Fruit fly (Drosophila melanogaster) whole organism, embryonic: ENCODE data around the gene CG6414.

Experiments used
- C15 ChIP-seq: fragments of 200-800 bp; sonication (Bioruptor generic); IDR thresholded peaks from 3 replicates; pipeline ENCODE4 v1.3.6; 2022; ENCODE audit warnings: missing biosample characterization, missing genetic modification characterization
- CG10959 ChIP-seq: fragments of 200-800 bp; sonication (Bioruptor generic); IDR thresholded peaks from 2 replicates; pipeline ENCODE4 v1.3.6; 2022; ENCODE audit warnings: missing biosample characterization, missing genetic modification characterization
- CG10979 ChIP-seq: fragments of 200-800 bp; sonication (Bioruptor generic); optimal IDR thresholded peaks from 2 replicates; lab custom pipeline; 2018; ENCODE audit warnings: missing biosample characterization, mild to moderate bottlenecking, missing genetic modification characterization, moderate library complexity
- CG11456 ChIP-seq: fragments of 200-800 bp; sonication (Bioruptor generic); IDR thresholded peaks from 3 replicates; pipeline ENCODE4 v1.3.6; 2022; ENCODE audit warnings: missing biosample characterization, missing genetic modification characterization
- CG11696 ChIP-seq: fragments of 200-800 bp; sonication (Bioruptor generic); IDR thresholded peaks from 2 replicates; pipeline ENCODE4 v1.3.6; 2022; ENCODE audit warnings: missing biosample characterization, missing genetic modification characterization
- CG12391 ChIP-seq: fragments of 200-800 bp; sonication (Bioruptor generic); optimal IDR thresholded peaks from 3 replicates; lab custom pipeline; 2018; ENCODE audit warnings: missing biosample characterization, mild to moderate bottlenecking, missing genetic modification characterization, moderate library complexity
- CG13424 ChIP-seq: fragments of 200-800 bp; sonication (Bioruptor generic); optimal IDR thresholded peaks from 2 replicates; lab custom pipeline; 2019; ENCODE audit warnings: missing biosample characterization, mild to moderate bottlenecking, missing genetic modification characterization, moderate library complexity
- CG15073 ChIP-seq: fragments of 200-800 bp; sonication (Bioruptor generic); optimal IDR thresholded peaks from 2 replicates; lab custom pipeline; 2016; ENCODE audit warnings: missing biosample characterization, missing genetic modification characterization
- CG17359 ChIP-seq: fragments of 200-800 bp; sonication (Bioruptor generic); optimal IDR thresholded peaks from 3 replicates; lab custom pipeline; 2018; ENCODE audit warnings: missing biosample characterization, mild to moderate bottlenecking, missing genetic modification characterization, moderate library complexity
- CG17568 ChIP-seq: fragments of 200-800 bp; sonication (Bioruptor generic); optimal IDR thresholded peaks from 2 replicates; lab custom pipeline; 2018; ENCODE audit warnings: missing biosample characterization, mild to moderate bottlenecking, missing genetic modification characterization, moderate library complexity
- CG18262 ChIP-seq: fragments of 200-800 bp; optimal IDR thresholded peaks from 3 replicates; lab custom pipeline; 2019; ENCODE audit warnings: missing biosample characterization, mild to moderate bottlenecking, missing genetic modification characterization, moderate library complexity
- CG2120 ChIP-seq: fragments of 200-800 bp; sonication (Bioruptor generic); optimal IDR thresholded peaks from 3 replicates; lab custom pipeline; 2016; ENCODE audit warnings: missing biosample characterization, missing genetic modification characterization
- CG2129 ChIP-seq: fragments of 200-800 bp; sonication (Bioruptor generic); IDR thresholded peaks from 2 replicates; pipeline ENCODE4 v1.3.6; 2022; ENCODE audit warnings: missing biosample characterization, missing genetic modification characterization; ENCODE audit not compliant: partially characterized antibody
- CG32532 ChIP-seq: fragments of 200-800 bp; sonication (Bioruptor generic); IDR thresholded peaks from 2 replicates; pipeline ENCODE4 v1.3.6; 2022; ENCODE audit warnings: missing biosample characterization, missing genetic modification characterization
- CG3407 ChIP-seq: fragments of 200-800 bp; sonication (Bioruptor generic); optimal IDR thresholded peaks from 2 replicates; lab custom pipeline; 2018; ENCODE audit warnings: missing biosample characterization, mild to moderate bottlenecking, missing genetic modification characterization
- CG4282 ChIP-seq: fragments of 200-800 bp; sonication (Bioruptor generic); optimal IDR thresholded peaks from 2 replicates; lab custom pipeline; 2016; ENCODE audit warnings: missing biosample characterization, missing genetic modification characterization
- CG7271 ChIP-seq: fragments of 200-800 bp; sonication (Bioruptor generic); optimal IDR thresholded peaks from 2 replicates; lab custom pipeline; 2018; ENCODE audit warnings: missing biosample characterization, mild to moderate bottlenecking, missing genetic modification characterization, moderate library complexity
- CG7987 ChIP-seq: fragments of 200-800 bp; sonication (Bioruptor generic); optimal IDR thresholded peaks from 2 replicates; lab custom pipeline; 2018; ENCODE audit warnings: missing biosample characterization, mild to moderate bottlenecking, missing genetic modification characterization, moderate library complexity
- CG8944 ChIP-seq: fragments of 200-800 bp; sonication (Bioruptor generic); optimal IDR thresholded peaks from 3 replicates; lab custom pipeline; 2016; ENCODE audit warnings: missing biosample characterization, missing genetic modification characterization
- CG9437 ChIP-seq: fragments of 200-800 bp; sonication (Bioruptor generic); optimal IDR thresholded peaks from 2 replicates; lab custom pipeline; 2018; ENCODE audit warnings: missing biosample characterization, mild to moderate bottlenecking, missing genetic modification characterization
- Ets97D ChIP-seq: fragments of 200-800 bp; sonication (Bioruptor generic); optimal IDR thresholded peaks from 3 replicates; lab custom pipeline; 2016; ENCODE audit warnings: missing biosample characterization, missing genetic modification characterization
- Gug ChIP-seq: fragments of 200-800 bp; sonication (Bioruptor generic); IDR thresholded peaks from 4 replicates; pipeline ENCODE4 v1.3.6; 2022; ENCODE audit warnings: missing biosample characterization, missing genetic modification characterization
- H15 ChIP-seq: fragments of 200-800 bp; sonication (Bioruptor generic); IDR thresholded peaks from 3 replicates; pipeline ENCODE4 v1.3.6; 2022; ENCODE audit warnings: missing biosample characterization, missing genetic modification characterization
- HLH4C ChIP-seq: fragments of 200-800 bp; sonication (Bioruptor generic); IDR thresholded peaks from 3 replicates; pipeline ENCODE4 v1.3.6; 2022; ENCODE audit warnings: missing biosample characterization, missing genetic modification characterization; ENCODE audit not compliant: partially characterized antibody
- Jarid2 ChIP-seq: fragments of 200-800 bp; sonication (Bioruptor generic); optimal IDR thresholded peaks from 3 replicates; lab custom pipeline; 2017; ENCODE audit warnings: mild to moderate bottlenecking, missing biosample characterization, missing genetic modification reagents, missing genetic modification characterization
- Med ChIP-seq: fragments of 200-800 bp; sonication (Bioruptor generic); peaks from one replicate; lab custom pipeline; 2016; ENCODE audit warnings: missing biosample characterization, missing genetic modification characterization, mild to moderate bottlenecking, inconsistent platforms, moderate library complexity
- Mes4 ChIP-seq: fragments of 200-800 bp; sonication (Bioruptor generic); optimal IDR thresholded peaks from 2 replicates; lab custom pipeline; 2016; ENCODE audit warnings: missing biosample characterization, missing genetic modification characterization
- Scr ChIP-seq: fragments of 200-800 bp; sonication (Bioruptor generic); IDR thresholded peaks from 2 replicates; pipeline ENCODE4 v1.3.6; 2022; ENCODE audit warnings: missing biosample characterization, missing genetic modification characterization; ENCODE audit not compliant: partially characterized antibody
- Usf ChIP-seq: fragments of 200-800 bp; sonication (Bioruptor generic); optimal IDR thresholded peaks from 2 replicates; lab custom pipeline; 2017; ENCODE audit warnings: missing genotype, missing biosample characterization, missing genetic modification characterization
- ab ChIP-seq: fragments of 200-800 bp; sonication (Bioruptor generic); optimal IDR thresholded peaks from 2 replicates; lab custom pipeline; 2016; ENCODE audit warnings: missing biosample characterization, missing genetic modification characterization
- abd-A ChIP-seq: fragments of 200-800 bp; sonication (Bioruptor generic); optimal IDR thresholded peaks from 3 replicates; lab custom pipeline; 2019; ENCODE audit warnings: missing biosample characterization, mild to moderate bottlenecking, missing genetic modification characterization, moderate library complexity
- amos ChIP-seq: fragments of 200-800 bp; sonication (Bioruptor generic); IDR thresholded peaks from 2 replicates; pipeline ENCODE4 v1.3.6; 2022; ENCODE audit warnings: missing biosample characterization, missing genetic modification characterization; ENCODE audit not compliant: partially characterized antibody
- aop ChIP-seq: fragments of 200-800 bp; sonication (Bioruptor generic); IDR thresholded peaks from 2 replicates; pipeline ENCODE4 v1.3.6; 2022; ENCODE audit warnings: missing biosample characterization, missing genetic modification characterization
- ash1 ChIP-seq: fragments of 200-800 bp; sonication (Bioruptor generic); optimal IDR thresholded peaks from 2 replicates; lab custom pipeline; 2018; ENCODE audit warnings: missing biosample characterization, mild to moderate bottlenecking, missing genetic modification characterization
- corto ChIP-seq: fragments of 200-800 bp; sonication (Bioruptor generic); optimal IDR thresholded peaks from 2 replicates; lab custom pipeline; 2016; ENCODE audit warnings: missing biosample characterization, mild to moderate bottlenecking, missing genetic modification characterization, moderate library complexity
- crol ChIP-seq: fragments of 200-800 bp; sonication (Bioruptor generic); IDR thresholded peaks from 2 replicates; pipeline ENCODE4 v1.3.6; 2022; ENCODE audit warnings: missing biosample characterization, missing genetic modification characterization
- dmrt11E ChIP-seq: fragments of 200-800 bp; sonication (Bioruptor generic); optimal IDR thresholded peaks from 3 replicates; lab custom pipeline; 2018; ENCODE audit warnings: missing biosample characterization, mild to moderate bottlenecking, missing genetic modification characterization, moderate library complexity
- gcm2 ChIP-seq: fragments of 200-800 bp; sonication (Bioruptor generic); optimal IDR thresholded peaks from 2 replicates; lab custom pipeline; 2016; ENCODE audit warnings: missing biosample characterization, missing genetic modification characterization
- gt ChIP-seq: fragments of 200-800 bp; sonication (Bioruptor generic); IDR thresholded peaks from 2 replicates; pipeline ENCODE4 v1.3.6; 2022; ENCODE audit warnings: missing biosample characterization, missing genetic modification characterization
- h ChIP-seq: fragments of >200 bp; optimal IDR thresholded peaks from 2 replicates; lab custom pipeline; 2017
- hbn ChIP-seq: fragments of 200-800 bp; sonication (Bioruptor generic); IDR thresholded peaks from 2 replicates; pipeline ENCODE4 v1.3.6; 2022; ENCODE audit warnings: missing biosample characterization, missing genetic modification characterization; ENCODE audit not compliant: partially characterized antibody
- lmd ChIP-seq: fragments of 200-800 bp; sonication (Bioruptor generic); IDR thresholded peaks from 2 replicates; pipeline ENCODE4 v1.3.6; 2022; ENCODE audit warnings: missing biosample characterization, missing genetic modification characterization
- lola ChIP-seq, 3 experiments: fragments of >200 bp in 2 of 3; fragments of 200-800 bp in 1 of 3; sonication (Bioruptor generic) in 1 of 3; optimal IDR thresholded peaks; 2 replicates each; lab custom pipeline; 2017 to 2019; ENCODE audit warnings: missing biosample characterization in 3 of 3, missing genetic modification characterization in 3 of 3, mild to moderate bottlenecking in 1 of 3, moderate library complexity in 1 of 3
- org-1 ChIP-seq: fragments of 200-800 bp; sonication (Bioruptor generic); optimal IDR thresholded peaks from 2 replicates; lab custom pipeline; 2017; ENCODE audit warnings: missing biosample characterization, missing genetic modification characterization
- otp ChIP-seq: fragments of 200-800 bp; sonication (Bioruptor generic); IDR thresholded peaks from 3 replicates; pipeline ENCODE4, ENCODE4 v1.3.6; 2022; ENCODE audit warnings: missing biosample characterization, missing genetic modification characterization
- prd ChIP-seq, 3 experiments: fragments of >200 bp in 2 of 3; fragments of 200-800 bp in 1 of 3; sonication (Bioruptor generic) in 1 of 3; optimal IDR thresholded peaks in 2 of 3; IDR thresholded peaks in 1 of 3; 2 replicates in 2 of 3; 3 replicates in 1 of 3; pipeline versions ENCODE4 v1.3.6 to Lab custom; 2017 to 2022; ENCODE audit warnings: missing biosample characterization in 1 of 3, missing genetic modification characterization in 1 of 3
- ro ChIP-seq: fragments of 200-800 bp; sonication (Bioruptor generic); IDR thresholded peaks from 2 replicates; pipeline ENCODE4 v1.3.6; 2022; ENCODE audit warnings: missing biosample characterization, missing genetic modification characterization
- tin ChIP-seq: fragments of 200-800 bp; sonication (Bioruptor generic); optimal IDR thresholded peaks from 3 replicates; lab custom pipeline; 2016; ENCODE audit warnings: missing biosample characterization, missing genetic modification characterization
- ttk ChIP-seq: fragments of 200-800 bp; sonication (Bioruptor generic); IDR thresholded peaks from 2 replicates; pipeline ENCODE4 v2.1.2; 2022; ENCODE audit warnings: missing biosample characterization, missing genetic modification characterization
- zfh1 ChIP-seq: fragments of 200-800 bp; sonication (Bioruptor generic); IDR thresholded peaks from 3 replicates; pipeline ENCODE4 v1.3.6; 2022; ENCODE audit warnings: missing biosample characterization, missing genetic modification characterization

The CG6414 gene

dm6 chrX:4012844-4013243 lies 41.7 kb upstream of the CG6414 start (continued):
- peak; percentile 37 for TF ChIP-seq CG18262 (tag; lab: Kevin White, UChicago)
- TF ChIP-seq crol: peak; percentile 57
- TF ChIP-seq CG10959 (GFP tag; lab: Robert Waterston, UW): peak; percentile 39; the same call in 1 of the 2 replicates
- TF ChIP-seq Usf: no peak
- 0 out of 2 replicates have a peak, but pooled peaks have one; percentile 8 for TF ChIP-seq CG32532 (GFP tag; lab: Robert Waterston, UW)
- peak; percentile 46 for TF ChIP-seq Med (GFP tag; lab: Kevin White, UChicago)
- TF ChIP-seq ttk (GFP tag; lab: Robert Waterston, UW): peak; percentile 45; the same call in 1 of the 2 replicates
- peak; percentile 37 for TF ChIP-seq dmrt11E (tag; lab: Kevin White, UChicago)
- TF ChIP-seq prd (optimal IDR thresholded peaks at IDR 0.05; lab: Kevin White, UChicago): no peak
- TF ChIP-seq prd (GFP tag; IDR thresholded peaks at IDR 0.05; lab: Robert Waterston, UW): peak; percentile 34; the same call in 1 of the 3 replicates
- TF ChIP-seq tin (GFP tag; lab: Kevin White, UChicago): no peak
- TF ChIP-seq corto: no peak
- peak; percentile 49; the same call in 1 of the 3 replicates for TF ChIP-seq zfh1 (GFP tag; lab: Robert Waterston, UW)
- no peak for TF ChIP-seq org-1
- no peak for TF ChIP-seq CG7271 (tag; lab: Kevin White, UChicago)

- no peak for TF ChIP-seq HLH4C (GFP tag; lab: Robert Waterston, UW)
- no peak for TF ChIP-seq hbn
- TF ChIP-seq CG7987 (GFP tag; lab: Kevin White, UChicago): no peak
- no peak for TF ChIP-seq CG4282 (GFP tag; lab: Kevin White, UChicago)
- TF ChIP-seq CG15073 (GFP tag; lab: Kevin White, UChicago): no peak
- peak; percentile 59 for TF ChIP-seq CG10979 (tag; lab: Kevin White, UChicago)
- TF ChIP-seq ro: no peak
- TF ChIP-seq gcm2 (GFP tag; lab: Kevin White, UChicago): no peak
- TF ChIP-seq amos (GFP tag; lab: Robert Waterston, UW): no peak
- TF ChIP-seq CG2120 (GFP tag; lab: Kevin White, UChicago): peak; percentile 62
- no peak for TF ChIP-seq Jarid2
- no peak for TF ChIP-seq Ets97D (GFP tag; lab: Kevin White, UChicago)
- no peak for TF ChIP-seq gt (GFP tag; lab: Robert Waterston, UW)
- TF ChIP-seq CG9437 (GFP tag; lab: Kevin White, UChicago): peak; percentile 1
- TF ChIP-seq CG17568 (GFP tag; lab: Kevin White, UChicago): no peak
- TF ChIP-seq CG11696 (GFP tag; lab: Robert Waterston, UW): no peak
- 0 out of 4 replicates have a peak, but pooled peaks have one; percentile 26 for TF ChIP-seq Gug
- peak; percentile 38; the same call in 1 of the 3 replicates for TF ChIP-seq H15 (GFP tag; lab: Robert Waterston, UW)
- no peak for TF ChIP-seq abd-A (tag; lab: Kevin White, UChicago)
- TF ChIP-seq CG11456 (GFP tag; lab: Robert Waterston, UW): 0 out of 3 replicates have a peak, but pooled peaks have one; percentile 36
- no peak for TF ChIP-seq aop
- no peak for TF ChIP-seq h
- no peak for TF ChIP-seq Scr (GFP tag; lab: Robert Waterston, UW)
- TF ChIP-seq CG13424 (tag; lab: Kevin White, UChicago): peak; percentile 60
- TF ChIP-seq CG17359 (tag; lab: Kevin White, UChicago): peak; percentile 62
- TF ChIP-seq lola (GFP tag; optimal IDR thresholded peaks at IDR 0.05; lab: Kevin White, UChicago): peak in 1 of 3 experiments; percentile 40
- TF ChIP-seq CG3407: peak; percentile 6
- TF ChIP-seq lmd (GFP tag; lab: Robert Waterston, UW): peak; percentile 54
- no peak for TF ChIP-seq C15
- TF ChIP-seq ash1 (GFP tag; lab: Kevin White, UChicago): no peak
- no peak for TF ChIP-seq CG2129 (GFP tag; lab: Robert Waterston, UW)
- peak; percentile 42; the same call in 1 of the 3 replicates for TF ChIP-seq otp
- peak; percentile 49 for TF ChIP-seq CG12391 (tag; lab: Kevin White, UChicago)
- TF ChIP-seq Mes4: no peak
- no peak for TF ChIP-seq ab (GFP tag; lab: Kevin White, UChicago)
- peak; percentile 36 for TF ChIP-seq CG8944 (GFP tag; lab: Kevin White, UChicago)
Observed at dm6 chrX:4010835-4011234, 39.7 kb upstream of the CG6414 start.
